Fruit fly (Drosophila melanogaster) whole organism, embryonic: Measurements from ENCODE around the gene p23.

Experiments used
- Aef1 ChIP-seq: fragments of 200-800 bp; sonication (Bioruptor generic); IDR thresholded peaks from 3 replicates; pipeline ENCODE4 v1.3.6; 2022; ENCODE audit warnings: missing biosample characterization, missing genetic modification characterization
- Awh ChIP-seq: fragments of 200-800 bp; sonication (Bioruptor generic); IDR thresholded peaks from 2 replicates; pipeline ENCODE4, ENCODE4 v1.3.6; 2022; ENCODE audit warnings: missing biosample characterization, missing genetic modification characterization
- CG10147 ChIP-seq: fragments of 200-800 bp; sonication (Bioruptor generic); optimal IDR thresholded peaks from 2 replicates; lab custom pipeline; 2019; ENCODE audit warnings: missing biosample characterization, mild to moderate bottlenecking, missing genetic modification characterization, moderate library complexity
- CG12391 ChIP-seq: fragments of 200-800 bp; sonication (Bioruptor generic); optimal IDR thresholded peaks from 3 replicates; lab custom pipeline; 2018; ENCODE audit warnings: missing biosample characterization, mild to moderate bottlenecking, missing genetic modification characterization, moderate library complexity
- CG13424 ChIP-seq: fragments of 200-800 bp; sonication (Bioruptor generic); optimal IDR thresholded peaks from 2 replicates; lab custom pipeline; 2019; ENCODE audit warnings: missing biosample characterization, mild to moderate bottlenecking, missing genetic modification characterization, moderate library complexity
- CG15269 ChIP-seq: fragments of 200-800 bp; sonication (Bioruptor generic); optimal IDR thresholded peaks from 2 replicates; lab custom pipeline; 2018; ENCODE audit warnings: missing biosample characterization, mild to moderate bottlenecking, missing genetic modification characterization, moderate library complexity
- CG17186 ChIP-seq: fragments of 200-800 bp; sonication (Bioruptor generic); optimal IDR thresholded peaks from 3 replicates; lab custom pipeline; 2017; ENCODE audit warnings: missing biosample characterization, missing genetic modification reagents, missing genetic modification characterization
- CG17359 ChIP-seq: fragments of 200-800 bp; sonication (Bioruptor generic); optimal IDR thresholded peaks from 3 replicates; lab custom pipeline; 2018; ENCODE audit warnings: missing biosample characterization, mild to moderate bottlenecking, missing genetic modification characterization, moderate library complexity
- CG2120 ChIP-seq: fragments of 200-800 bp; sonication (Bioruptor generic); optimal IDR thresholded peaks from 3 replicates; lab custom pipeline; 2016; ENCODE audit warnings: missing biosample characterization, missing genetic modification characterization
- CG2678 ChIP-seq: fragments of 200-800 bp; sonication (Bioruptor generic); optimal IDR thresholded peaks from 3 replicates; lab custom pipeline; 2019; ENCODE audit warnings: missing biosample characterization, mild to moderate bottlenecking, missing genetic modification characterization, moderate library complexity
- CG33557 ChIP-seq: fragments of 200-800 bp; sonication (Bioruptor generic); optimal IDR thresholded peaks from 2 replicates; lab custom pipeline; 2019; ENCODE audit warnings: missing biosample characterization, mild to moderate bottlenecking, missing genetic modification characterization, moderate library complexity
- CG7839 ChIP-seq: fragments of 200-800 bp; sonication (Bioruptor generic); optimal IDR thresholded peaks from 3 replicates; lab custom pipeline; 2018; ENCODE audit warnings: missing biosample characterization, mild to moderate bottlenecking, missing genetic modification characterization, moderate library complexity
- D ChIP-seq, 2 experiments: fragments of 200-800 bp in 1 of 2; fragments of >200 bp in 1 of 2; sonication (Bioruptor generic) in 1 of 2; optimal IDR thresholded peaks; 2 replicates in 1 of 2; 3 replicates in 1 of 2; lab custom pipeline; 2017; ENCODE audit warnings: mild to moderate bottlenecking in 1 of 2, missing biosample characterization in 1 of 2, missing genetic modification characterization in 1 of 2, missing genetic modification reagents in 1 of 2
- D19A ChIP-seq: fragments of 200-800 bp; optimal IDR thresholded peaks from 3 replicates; lab custom pipeline; 2019; ENCODE audit warnings: missing biosample characterization, mild to moderate bottlenecking, missing genetic modification characterization, moderate library complexity
- Dip3 ChIP-seq: fragments of 200-800 bp; sonication (Bioruptor generic); optimal IDR thresholded peaks from 3 replicates; lab custom pipeline; 2016; ENCODE audit warnings: missing biosample characterization, missing genetic modification characterization
- Doc3 ChIP-seq: fragments of 200-800 bp; sonication (Bioruptor generic); IDR thresholded peaks from 3 replicates; pipeline ENCODE4 v1.3.6; 2022; ENCODE audit warnings: missing biosample characterization, missing genetic modification characterization; ENCODE audit not compliant: partially characterized antibody
- Ets65A ChIP-seq: fragments of 200-800 bp; sonication (Bioruptor generic); peaks from one replicate; lab custom pipeline; 2016; ENCODE audit warnings: missing biosample characterization, missing genetic modification characterization
- Hr51 ChIP-seq, 2 experiments: fragments of 200-800 bp; sonication (Bioruptor generic); optimal IDR thresholded peaks; 2 replicates in 1 of 2; 3 replicates in 1 of 2; lab custom pipeline; 2016 to 2018; ENCODE audit warnings: missing biosample characterization in 2 of 2, missing genetic modification characterization in 2 of 2, mild to moderate bottlenecking in 1 of 2, moderate library complexity in 1 of 2
- Hr78 ChIP-seq, 2 experiments: fragments of 200-800 bp in 1 of 2; fragments of >200 bp in 1 of 2; sonication (Bioruptor generic) in 1 of 2; optimal IDR thresholded peaks; 2 replicates each; lab custom pipeline; 2017 to 2019; ENCODE audit warnings: missing biosample characterization in 2 of 2, missing genetic modification characterization in 2 of 2, mild to moderate bottlenecking in 1 of 2, moderate library complexity in 1 of 2
- Nf-YB ChIP-seq: fragments of 200-800 bp; sonication (Bioruptor generic); optimal IDR thresholded peaks from 3 replicates; lab custom pipeline; 2019; ENCODE audit warnings: missing biosample characterization, mild to moderate bottlenecking, missing genetic modification characterization, moderate library complexity
- NfI ChIP-seq: fragments of 200-800 bp; sonication (Bioruptor generic); optimal IDR thresholded peaks from 3 replicates; lab custom pipeline; 2018; ENCODE audit warnings: missing biosample characterization, mild to moderate bottlenecking, missing genetic modification characterization, moderate library complexity
- Oli ChIP-seq: fragments of 200-800 bp; sonication (Bioruptor generic); optimal IDR thresholded peaks from 2 replicates; lab custom pipeline; 2018; ENCODE audit warnings: missing biosample characterization, mild to moderate bottlenecking, missing genetic modification characterization, moderate library complexity
- PHDP ChIP-seq: fragments of 200-800 bp; sonication (Bioruptor generic); optimal IDR thresholded peaks from 3 replicates; lab custom pipeline; 2018; ENCODE audit warnings: missing biosample characterization, mild to moderate bottlenecking, missing genetic modification characterization, moderate library complexity
- Sin3A ChIP-seq: fragments of >200 bp; optimal IDR thresholded peaks from 2 replicates; lab custom pipeline; 2018
- Sox102F ChIP-seq: fragments of 200-800 bp; sonication (Bioruptor generic); optimal IDR thresholded peaks from 2 replicates; lab custom pipeline; 2018; ENCODE audit warnings: missing biosample characterization, mild to moderate bottlenecking, missing genetic modification characterization, moderate library complexity
- Ssrp ChIP-seq: fragments of 200-800 bp; sonication (Bioruptor generic); optimal IDR thresholded peaks from 2 replicates; lab custom pipeline; 2018; ENCODE audit warnings: missing biosample characterization, mild to moderate bottlenecking, missing genetic modification characterization, moderate library complexity
- Xbp1 ChIP-seq: fragments of 200-800 bp; sonication (Bioruptor generic); optimal IDR thresholded peaks from 3 replicates; lab custom pipeline; 2016; ENCODE audit warnings: missing biosample characterization, mild to moderate bottlenecking, missing genetic modification characterization
- az2 ChIP-seq: fragments of 200-800 bp; sonication (Bioruptor generic); optimal IDR thresholded peaks from 3 replicates; lab custom pipeline; 2016; ENCODE audit warnings: missing biosample characterization, missing genetic modification characterization
- bigmax ChIP-seq: fragments of 200-800 bp; sonication (Bioruptor generic); optimal IDR thresholded peaks from 2 replicates; lab custom pipeline; 2018; ENCODE audit warnings: missing biosample characterization, mild to moderate bottlenecking, missing genetic modification characterization
- crol ChIP-seq: fragments of 200-800 bp; sonication (Bioruptor generic); IDR thresholded peaks from 2 replicates; pipeline ENCODE4 v1.3.6; 2022; ENCODE audit warnings: missing biosample characterization, missing genetic modification characterization
- dmrt99B ChIP-seq: fragments of 200-800 bp; sonication (Bioruptor generic); optimal IDR thresholded peaks from 2 replicates; lab custom pipeline; 2018; ENCODE audit warnings: missing biosample characterization, mild to moderate bottlenecking, missing genetic modification characterization, moderate library complexity
- dpn ChIP-seq, 2 experiments: fragments of 200-800 bp; sonication (Bioruptor generic); optimal IDR thresholded peaks; 3 replicates each; lab custom pipeline; 2016; ENCODE audit warnings: missing biosample characterization in 2 of 2, missing genetic modification characterization in 2 of 2
- fd3F ChIP-seq: fragments of 200-800 bp; sonication (Bioruptor generic); optimal IDR thresholded peaks from 2 replicates; lab custom pipeline; 2018; ENCODE audit warnings: missing biosample characterization, mild to moderate bottlenecking, missing genetic modification characterization, moderate library complexity
- fd96Cb ChIP-seq: fragments of 200-800 bp; sonication (Bioruptor generic); optimal IDR thresholded peaks from 2 replicates; lab custom pipeline; 2018; ENCODE audit warnings: missing biosample characterization, mild to moderate bottlenecking, missing genetic modification characterization, moderate library complexity
- grau ChIP-seq: fragments of 200-800 bp; optimal IDR thresholded peaks from 3 replicates; lab custom pipeline; 2019; ENCODE audit warnings: missing biosample characterization, mild to moderate bottlenecking, missing genetic modification characterization, moderate library complexity
- hkb ChIP-seq, 2 experiments: fragments of 200-800 bp in 1 of 2; fragments of >200 bp in 1 of 2; sonication (Bioruptor generic) in 1 of 2; IDR thresholded peaks in 1 of 2; optimal IDR thresholded peaks in 1 of 2; 2 replicates each; pipeline versions ENCODE4 v1.3.6 to Lab custom; 2017 to 2022; ENCODE audit warnings: missing biosample characterization in 1 of 2, missing genetic modification characterization in 1 of 2
- lbe ChIP-seq: fragments of 200-800 bp; sonication (Bioruptor generic); optimal IDR thresholded peaks from 2 replicates; lab custom pipeline; 2016; ENCODE audit warnings: missing biosample characterization, mild to moderate bottlenecking, missing genetic modification characterization
- lilli ChIP-seq: fragments of 200-800 bp; sonication (Bioruptor generic); optimal IDR thresholded peaks from 3 replicates; lab custom pipeline; 2016; ENCODE audit warnings: missing biosample characterization, missing genetic modification characterization
- odd ChIP-seq: fragments of 200-800 bp; sonication (Bioruptor generic); optimal IDR thresholded peaks from 2 replicates; lab custom pipeline; 2017; ENCODE audit warnings: missing biosample characterization, mild to moderate bottlenecking, missing genetic modification characterization
- pnt ChIP-seq: fragments of 200-800 bp; sonication (Bioruptor generic); optimal IDR thresholded peaks from 3 replicates; lab custom pipeline; 2016; ENCODE audit warnings: missing biosample characterization, missing genetic modification characterization
- pum ChIP-seq: fragments of 200-800 bp; sonication (Bioruptor generic); optimal IDR thresholded peaks from 2 replicates; lab custom pipeline; 2016; ENCODE audit warnings: missing biosample characterization, missing genetic modification characterization
- pzg ChIP-seq: fragments of 200-800 bp; sonication (Bioruptor generic); optimal IDR thresholded peaks from 3 replicates; lab custom pipeline; 2018; ENCODE audit warnings: missing biosample characterization, mild to moderate bottlenecking, missing genetic modification characterization, moderate library complexity
- sd ChIP-seq: fragments of 200-800 bp; sonication (Bioruptor generic); optimal IDR thresholded peaks from 3 replicates; lab custom pipeline; 2018; ENCODE audit warnings: missing biosample characterization, mild to moderate bottlenecking, missing genetic modification characterization, moderate library complexity
- slou ChIP-seq: fragments of 200-800 bp; sonication (Bioruptor generic); optimal IDR thresholded peaks from 3 replicates; lab custom pipeline; 2016; ENCODE audit warnings: missing biosample characterization, missing genetic modification characterization
- unpg ChIP-seq: fragments of 200-800 bp; sonication (Bioruptor generic); optimal IDR thresholded peaks from 3 replicates; lab custom pipeline; 2018; ENCODE audit warnings: missing biosample characterization, mild to moderate bottlenecking, missing genetic modification characterization, moderate library complexity
- wek ChIP-seq: fragments of 200-800 bp; sonication (Bioruptor generic); optimal IDR thresholded peaks from 3 replicates; lab custom pipeline; 2018; ENCODE audit warnings: missing biosample characterization, mild to moderate bottlenecking, missing genetic modification characterization, moderate library complexity

Gene p23

dm6 chr3R:9701148-9701703, 23.5 kb downstream of the p23 start (continued):
- no peak for TF ChIP-seq pnt (GFP tag; lab: Kevin White, UChicago)
- no peak for TF ChIP-seq Sin3A (lab: Kevin White, UChicago)
- TF ChIP-seq odd (GFP tag; lab: Kevin White, UChicago) = no peak
- TF ChIP-seq Doc3 (GFP tag; lab: Robert Waterston, UW) = no peak
- TF ChIP-seq D19A (tag; lab: Kevin White, UChicago) = no peak
- no peak for TF ChIP-seq D (optimal IDR thresholded peaks at IDR 0.05; lab: Kevin White, UChicago)
- no peak for TF ChIP-seq D (GFP tag; optimal IDR thresholded peaks at IDR 0.05; lab: Kevin White, UChicago)
- peak; percentile 17 for TF ChIP-seq Sox102F (GFP tag; lab: Kevin White, UChicago)

- no peak for TF ChIP-seq hkb (optimal IDR thresholded peaks at IDR 0.05; lab: Kevin White, UChicago)
- TF ChIP-seq hkb (GFP tag; IDR thresholded peaks at IDR 0.05; lab: Robert Waterston, UW) = no peak
- TF ChIP-seq CG17359 (tag; lab: Kevin White, UChicago) = peak; percentile 30
- peak; percentile 62 for TF ChIP-seq CG15269 (tag; lab: Kevin White, UChicago)
- no peak for TF ChIP-seq Awh
- TF ChIP-seq CG2678 (tag; lab: Kevin White, UChicago) = peak; percentile 7
- TF ChIP-seq dpn (GFP tag; optimal IDR thresholded peaks at IDR 0.05; lab: Kevin White, UChicago) = peak in 1 of 2 experiments; percentile 9
- peak; percentile 50 for TF ChIP-seq CG13424 (tag; lab: Kevin White, UChicago)
- TF ChIP-seq NfI (GFP tag; lab: Kevin White, UChicago) = peak; percentile 34
- no peak for TF ChIP-seq fd96Cb (tag; lab: Kevin White, UChicago)
- no peak for TF ChIP-seq Aef1
- peak; percentile 27 for TF ChIP-seq CG7839 (tag; lab: Kevin White, UChicago)
- no peak for TF ChIP-seq CG33557 (GFP tag; lab: Kevin White, UChicago)
- TF ChIP-seq unpg (GFP tag; lab: Kevin White, UChicago) = peak; percentile 13
- TF ChIP-seq Xbp1 (GFP tag; lab: Kevin White, UChicago) = peak; percentile 13
- TF ChIP-seq crol (GFP tag; lab: Robert Waterston, UW) = no peak
- TF ChIP-seq Hr51 (GFP tag; optimal IDR thresholded peaks at IDR 0.05; lab: Kevin White, UChicago) = peak in 1 of 2 experiments; percentile 64
- no peak for TF ChIP-seq CG10147 (GFP tag; lab: Kevin White, UChicago)
- peak; percentile 25 for TF ChIP-seq az2 (GFP tag; lab: Kevin White, UChicago)
- no peak for TF ChIP-seq Nf-YB (GFP tag; lab: Kevin White, UChicago)
- TF ChIP-seq pzg (GFP tag; lab: Kevin White, UChicago) = no peak
- TF ChIP-seq Sin3A (lab: Kevin White, UChicago) = no peak
- TF ChIP-seq pum (GFP tag; lab: Kevin White, UChicago) = no peak
- peak; percentile 67 for TF ChIP-seq sd (tag; lab: Kevin White, UChicago)
- peak; percentile 11 for TF ChIP-seq Ets65A (GFP tag; lab: Kevin White, UChicago)
- TF ChIP-seq CG12391 (tag; lab: Kevin White, UChicago) = peak; percentile 21
- TF ChIP-seq Ssrp (tag; lab: Kevin White, UChicago) = peak; percentile 24
- TF ChIP-seq grau = peak; percentile 36
- peak; percentile 2 for TF ChIP-seq lilli (GFP tag; lab: Kevin White, UChicago)
- no peak for TF ChIP-seq slou (GFP tag; lab: Kevin White, UChicago)
- no peak for TF ChIP-seq Dip3
- TF ChIP-seq CG17186 (GFP tag; lab: Kevin White, UChicago) = no peak
- peak; percentile 33 for TF ChIP-seq CG2120 (GFP tag; lab: Kevin White, UChicago)
- peak; percentile 43 for TF ChIP-seq fd3F
- TF ChIP-seq dmrt99B = peak; percentile 22
- no peak for TF ChIP-seq wek (GFP tag; lab: Kevin White, UChicago)
- peak; percentile 51 for TF ChIP-seq bigmax (GFP tag; lab: Kevin White, UChicago)
- TF ChIP-seq PHDP = peak; percentile 2
- peak; percentile 8 for TF ChIP-seq Oli
- no peak for TF ChIP-seq lbe (GFP tag; lab: Kevin White, UChicago)
- TF ChIP-seq Sox102F (GFP tag; lab: Kevin White, UChicago) = peak; percentile 62
- peak in 1 of 2 experiments; percentile 72 for TF ChIP-seq Hr78 (GFP tag; optimal IDR thresholded peaks at IDR 0.05; lab: Kevin White, UChicago)
These were observed 24.2 kb downstream of the p23 start for dm6 chr3R:9701897-9702296.
